Fruit fly (Drosophila melanogaster) whole organism, embryonic: ENCODE data around the gene Mbs.

Experiments
- ATbp ChIP-seq: fragments of 200-800 bp; sonication (Bioruptor generic); optimal IDR thresholded peaks from 2 replicates; lab custom pipeline; 2017; ENCODE audit warnings: missing biosample characterization, mild to moderate bottlenecking, missing genetic modification characterization, missing genetic modification reagents
- Atf-2 ChIP-seq: fragments of 200-800 bp; sonication (Bioruptor generic); optimal IDR thresholded peaks from 2 replicates; lab custom pipeline; 2016; ENCODE audit warnings: missing biosample characterization, missing genetic modification characterization
- Atf6 ChIP-seq: fragments of 200-800 bp; sonication (Bioruptor generic); IDR thresholded peaks from 2 replicates; pipeline ENCODE4 v1.3.6; 2022; ENCODE audit warnings: missing biosample characterization, missing genetic modification characterization
- CG10979 ChIP-seq: fragments of 200-800 bp; sonication (Bioruptor generic); optimal IDR thresholded peaks from 2 replicates; lab custom pipeline; 2018; ENCODE audit warnings: missing biosample characterization, mild to moderate bottlenecking, missing genetic modification characterization, moderate library complexity
- CG11696 ChIP-seq: fragments of 200-800 bp; sonication (Bioruptor generic); IDR thresholded peaks from 2 replicates; pipeline ENCODE4 v1.3.6; 2022; ENCODE audit warnings: missing biosample characterization, missing genetic modification characterization
- CG13296 ChIP-seq: fragments of 200-800 bp; sonication (Bioruptor generic); optimal IDR thresholded peaks from 3 replicates; lab custom pipeline; 2018; ENCODE audit warnings: missing biosample characterization, mild to moderate bottlenecking, missing genetic modification characterization
- CG13424 ChIP-seq: fragments of 200-800 bp; sonication (Bioruptor generic); optimal IDR thresholded peaks from 2 replicates; lab custom pipeline; 2019; ENCODE audit warnings: missing biosample characterization, mild to moderate bottlenecking, missing genetic modification characterization, moderate library complexity
- CG1602 ChIP-seq: fragments of 200-800 bp; sonication (Bioruptor generic); optimal IDR thresholded peaks from 3 replicates; lab custom pipeline; 2016; ENCODE audit warnings: missing biosample characterization, missing genetic modification characterization
- CG16815 ChIP-seq: fragments of 200-800 bp; sonication (Bioruptor generic); optimal IDR thresholded peaks from 3 replicates; lab custom pipeline; 2017; ENCODE audit warnings: missing biosample characterization, mild to moderate bottlenecking, missing genetic modification characterization
- CG2875 ChIP-seq: fragments of 200-800 bp; sonication (Bioruptor generic); optimal IDR thresholded peaks from 2 replicates; lab custom pipeline; 2017; ENCODE audit warnings: missing biosample characterization, mild to moderate bottlenecking, missing genetic modification characterization, missing genetic modification reagents
- CG30431 ChIP-seq: fragments of 200-800 bp; sonication (Bioruptor generic); optimal IDR thresholded peaks from 2 replicates; lab custom pipeline; 2017; ENCODE audit warnings: missing biosample characterization, missing genetic modification characterization
- CG32772 ChIP-seq: fragments of 200-800 bp; sonication (Bioruptor generic); IDR thresholded peaks from 2 replicates; pipeline ENCODE4 v1.3.6; 2022; ENCODE audit warnings: missing biosample characterization, missing genetic modification characterization
- CG3726 ChIP-seq: fragments of 200-800 bp; sonication (Bioruptor generic); IDR thresholded peaks from 3 replicates; pipeline ENCODE4, ENCODE4 v1.3.6; 2022; ENCODE audit warnings: missing biosample characterization, missing genetic modification characterization
- CG3995 ChIP-seq: fragments of 200-800 bp; sonication (Bioruptor generic); optimal IDR thresholded peaks from 3 replicates; lab custom pipeline; 2016; ENCODE audit warnings: missing biosample characterization, missing genetic modification characterization
- CG4730 ChIP-seq: fragments of 200-800 bp; sonication (Bioruptor generic); IDR thresholded peaks from 2 replicates; pipeline ENCODE4 v1.3.6; 2022; ENCODE audit warnings: missing biosample characterization, missing genetic modification characterization
- CG6654 ChIP-seq: fragments of 200-800 bp; sonication (Bioruptor generic); optimal IDR thresholded peaks from 2 replicates; lab custom pipeline; 2017; ENCODE audit warnings: missing biosample characterization, mild to moderate bottlenecking, missing genetic modification characterization
- CG8944 ChIP-seq: fragments of 200-800 bp; sonication (Bioruptor generic); optimal IDR thresholded peaks from 3 replicates; lab custom pipeline; 2016; ENCODE audit warnings: missing biosample characterization, missing genetic modification characterization
- Dip3 ChIP-seq: fragments of 200-800 bp; sonication (Bioruptor generic); optimal IDR thresholded peaks from 3 replicates; lab custom pipeline; 2016; ENCODE audit warnings: missing biosample characterization, missing genetic modification characterization
- Drgx ChIP-seq: fragments of 200-800 bp; sonication (Bioruptor generic); IDR thresholded peaks from 2 replicates; pipeline ENCODE4 v1.3.6; 2022; ENCODE audit warnings: missing biosample characterization, missing genetic modification characterization
- Fer1 ChIP-seq: fragments of 200-800 bp; sonication (Bioruptor generic); optimal IDR thresholded peaks from 2 replicates; lab custom pipeline; 2017; ENCODE audit warnings: missing biosample characterization, mild to moderate bottlenecking, missing genetic modification characterization
- Fer3 ChIP-seq: fragments of 200-800 bp; sonication (Bioruptor generic); optimal IDR thresholded peaks from 2 replicates; lab custom pipeline; 2018; ENCODE audit warnings: missing biosample characterization, mild to moderate bottlenecking, missing genetic modification characterization, moderate library complexity
- Hr78 ChIP-seq, 2 experiments: fragments of 200-800 bp in 1 of 2; fragments of >200 bp in 1 of 2; sonication (Bioruptor generic) in 1 of 2; optimal IDR thresholded peaks; 2 replicates each; lab custom pipeline; 2017 to 2019; ENCODE audit warnings: missing biosample characterization in 2 of 2, missing genetic modification characterization in 2 of 2, mild to moderate bottlenecking in 1 of 2, moderate library complexity in 1 of 2
- NfI ChIP-seq: fragments of 200-800 bp; sonication (Bioruptor generic); optimal IDR thresholded peaks from 3 replicates; lab custom pipeline; 2018; ENCODE audit warnings: missing biosample characterization, mild to moderate bottlenecking, missing genetic modification characterization, moderate library complexity
- Pdp1 ChIP-seq, 2 experiments: fragments of 200-800 bp; sonication (Bioruptor generic); optimal IDR thresholded peaks; 3 replicates each; lab custom pipeline; 2016; ENCODE audit warnings: missing biosample characterization in 2 of 2, missing genetic modification characterization in 2 of 2, mild to moderate bottlenecking in 1 of 2, moderate library complexity in 1 of 2
- ara ChIP-seq: fragments of 200-800 bp; sonication (Bioruptor generic); IDR thresholded peaks from 2 replicates; pipeline ENCODE4 v1.3.6; 2022; ENCODE audit warnings: missing biosample characterization, missing genetic modification characterization
- bab2 ChIP-seq: fragments of 200-800 bp; sonication (Bioruptor generic); optimal IDR thresholded peaks from 2 replicates; lab custom pipeline; 2016; ENCODE audit warnings: missing biosample characterization, missing genetic modification characterization
- chif ChIP-seq, 2 experiments: fragments of 200-800 bp; sonication (Bioruptor generic); optimal IDR thresholded peaks; 3 replicates each; lab custom pipeline; 2016; ENCODE audit warnings: missing biosample characterization in 2 of 2, missing genetic modification characterization in 2 of 2
- crol ChIP-seq: fragments of 200-800 bp; sonication (Bioruptor generic); IDR thresholded peaks from 2 replicates; pipeline ENCODE4 v1.3.6; 2022; ENCODE audit warnings: missing biosample characterization, missing genetic modification characterization
- dysf ChIP-seq: fragments of 200-800 bp; sonication (Bioruptor generic); IDR thresholded peaks from 3 replicates; pipeline ENCODE4 v1.3.6; 2022; ENCODE audit warnings: missing biosample characterization, missing genetic modification characterization
- eve ChIP-seq, 2 experiments: fragments of >200 bp; optimal IDR thresholded peaks; 2 replicates each; lab custom pipeline; 2017; ENCODE audit warnings: missing biosample characterization in 2 of 2, missing genetic modification characterization in 2 of 2
- ham ChIP-seq: fragments of 200-800 bp; sonication (Bioruptor generic); IDR thresholded peaks from 2 replicates; pipeline ENCODE4 v1.3.6; 2022; ENCODE audit warnings: missing biosample characterization, missing genetic modification characterization
- hkb ChIP-seq, 2 experiments: fragments of 200-800 bp in 1 of 2; fragments of >200 bp in 1 of 2; sonication (Bioruptor generic) in 1 of 2; IDR thresholded peaks in 1 of 2; optimal IDR thresholded peaks in 1 of 2; 2 replicates each; pipeline versions ENCODE4 v1.3.6 to Lab custom; 2017 to 2022; ENCODE audit warnings: missing biosample characterization in 1 of 2, missing genetic modification characterization in 1 of 2
- ind ChIP-seq: fragments of 200-800 bp; sonication (Bioruptor generic); optimal IDR thresholded peaks from 3 replicates; lab custom pipeline; 2016; ENCODE audit warnings: missing biosample characterization, missing genetic modification characterization
- lilli ChIP-seq: fragments of 200-800 bp; sonication (Bioruptor generic); optimal IDR thresholded peaks from 3 replicates; lab custom pipeline; 2016; ENCODE audit warnings: missing biosample characterization, missing genetic modification characterization
- lola ChIP-seq, 3 experiments: fragments of >200 bp in 2 of 3; fragments of 200-800 bp in 1 of 3; sonication (Bioruptor generic) in 1 of 3; optimal IDR thresholded peaks; 2 replicates each; lab custom pipeline; 2017 to 2019; ENCODE audit warnings: missing biosample characterization in 3 of 3, missing genetic modification characterization in 3 of 3, mild to moderate bottlenecking in 1 of 3, moderate library complexity in 1 of 3
- mam ChIP-seq: fragments of 200-800 bp; sonication (Bioruptor generic); optimal IDR thresholded peaks from 3 replicates; lab custom pipeline; 2016; ENCODE audit warnings: missing biosample characterization, missing genetic modification characterization
- sc ChIP-seq, 3 experiments: fragments of >200 bp in 2 of 3; fragments of 200-800 bp in 1 of 3; sonication (Bioruptor generic) in 1 of 3; optimal IDR thresholded peaks; 2 replicates in 2 of 3; 3 replicates in 1 of 3; lab custom pipeline; 2017; ENCODE audit warnings: mild to moderate bottlenecking in 1 of 3, missing biosample characterization in 1 of 3, missing genetic modification characterization in 1 of 3, missing genetic modification reagents in 1 of 3
- scrt ChIP-seq: fragments of 200-800 bp; sonication (Bioruptor generic); optimal IDR thresholded peaks from 2 replicates; lab custom pipeline; 2018; ENCODE audit warnings: missing biosample characterization, mild to moderate bottlenecking, missing genetic modification characterization, moderate library complexity
- shn ChIP-seq: fragments of 200-800 bp; sonication (Bioruptor generic); optimal IDR thresholded peaks from 3 replicates; lab custom pipeline; 2016; ENCODE audit warnings: missing biosample characterization, missing genetic modification characterization
- slbo ChIP-seq: fragments of 200-800 bp; sonication (Bioruptor generic); IDR thresholded peaks from 2 replicates; pipeline ENCODE4 v1.3.6; 2022; ENCODE audit warnings: missing biosample characterization, missing genetic modification characterization
- ssp ChIP-seq: fragments of 200-800 bp; sonication (Bioruptor generic); IDR thresholded peaks from 2 replicates; pipeline ENCODE4 v1.3.6; 2022; ENCODE audit warnings: missing biosample characterization, missing genetic modification characterization

Mbs gene

dm6 chr3L:16060806-16061600 lies 9.2 kb downstream of the Mbs start (continued):
- TF ChIP-seq CG1602 (GFP tag; lab: Kevin White, UChicago) = peak; percentile 32
- peak in 1 of 2 experiments; percentile 27 for TF ChIP-seq Hr78 (GFP tag; optimal IDR thresholded peaks at IDR 0.05; lab: Kevin White, UChicago)
- peak; percentile 78 for TF ChIP-seq crol (GFP tag; lab: Robert Waterston, UW)
- no peak for TF ChIP-seq CG13296 (GFP tag; lab: Kevin White, UChicago)
- TF ChIP-seq Fer3 (tag; lab: Kevin White, UChicago) = peak; percentile 16
- peak; percentile 5 for TF ChIP-seq mam (GFP tag; lab: Kevin White, UChicago)
- no peak for TF ChIP-seq CG8944 (GFP tag; lab: Kevin White, UChicago)
- peak; percentile 56 for TF ChIP-seq CG13424 (tag; lab: Kevin White, UChicago)
- TF ChIP-seq chif (GFP tag; optimal IDR thresholded peaks at IDR 0.05; lab: Kevin White, UChicago) = peak in 1 of 2 experiments; percentile 36
- TF ChIP-seq ssp (GFP tag; lab: Robert Waterston, UW) = no peak
- TF ChIP-seq bab2 (GFP tag; lab: Kevin White, UChicago) = peak; percentile 27
- peak; percentile 19 for TF ChIP-seq Dip3 (GFP tag; lab: Kevin White, UChicago)
- TF ChIP-seq CG30431 = peak; percentile 1
- no peak for TF ChIP-seq Pdp1 (GFP tag; optimal IDR thresholded peaks at IDR 0.05; lab: Kevin White, UChicago)
- TF ChIP-seq CG6654 (GFP tag; lab: Kevin White, UChicago) = peak; percentile 6
- peak; percentile 40 for TF ChIP-seq ind (GFP tag; lab: Kevin White, UChicago)
- TF ChIP-seq eve (GFP tag; optimal IDR thresholded peaks at IDR 0.05; lab: Kevin White, UChicago) = peak in 1 of 2 experiments; percentile 87
- no peak for TF ChIP-seq CG4730
- peak; percentile 37 for TF ChIP-seq NfI (GFP tag; lab: Kevin White, UChicago)
- 0 out of 2 replicates have a peak, but pooled peaks have one; percentile 19 for TF ChIP-seq ham
- TF ChIP-seq CG10979 (tag; lab: Kevin White, UChicago) = peak; percentile 75
- TF ChIP-seq Atf6 = peak; percentile 28; the same call in 1 of the 2 replicates
- TF ChIP-seq CG3995 (GFP tag; lab: Kevin White, UChicago) = no peak
- peak; percentile 35 for TF ChIP-seq lilli
- no peak for TF ChIP-seq scrt (GFP tag; lab: Kevin White, UChicago)
- TF ChIP-seq ATbp (GFP tag; lab: Kevin White, UChicago) = peak; percentile 25
- TF ChIP-seq CG16815 (GFP tag; lab: Kevin White, UChicago) = peak; percentile 29
- peak; percentile 46; the same call in 1 of the 3 replicates for TF ChIP-seq dysf (GFP tag; lab: Robert Waterston, UW)
- TF ChIP-seq ara = no peak
- TF ChIP-seq lola (GFP tag; optimal IDR thresholded peaks at IDR 0.05; lab: Kevin White, UChicago) = peak in 1 of 3 experiments; percentile 73
- TF ChIP-seq Drgx (GFP tag; lab: Robert Waterston, UW) = 0 out of 2 replicates have a peak, but pooled peaks have one; percentile 16
- TF ChIP-seq Atf-2 (GFP tag; lab: Kevin White, UChicago) = peak; percentile 20
- peak; percentile 39; the same call in 1 of the 2 replicates for TF ChIP-seq CG32772 (GFP tag; lab: Robert Waterston, UW)
- TF ChIP-seq sc (optimal IDR thresholded peaks at IDR 0.05; lab: Kevin White, UChicago) = no peak
- peak; percentile 66 for TF ChIP-seq sc (GFP tag; optimal IDR thresholded peaks at IDR 0.05; lab: Kevin White, UChicago)
- TF ChIP-seq shn = peak; percentile 11
- TF ChIP-seq CG3726 (GFP tag; lab: Robert Waterston, UW) = 0 out of 3 replicates have a peak, but pooled peaks have one; percentile 28
- peak; percentile 13 for TF ChIP-seq CG2875 (GFP tag; lab: Kevin White, UChicago)
- peak; percentile 46; the same call in 1 of the 2 replicates for TF ChIP-seq slbo
- no peak for TF ChIP-seq hkb (optimal IDR thresholded peaks at IDR 0.05; lab: Kevin White, UChicago)
- TF ChIP-seq hkb (GFP tag; IDR thresholded peaks at IDR 0.05; lab: Robert Waterston, UW) = 0 out of 2 replicates have a peak, but pooled peaks have one; percentile 11
- TF ChIP-seq CG11696 = 0 out of 2 replicates have a peak, but pooled peaks have one; percentile 14
- peak; percentile 26 for TF ChIP-seq Fer1 (GFP tag; lab: Kevin White, UChicago)
